Worm (Caenorhabditis elegans) whole organism, L2 larva: Measurements from ENCODE around the gene ptp-5.1.

Source experiments
- lin-13 ChIP-seq: fragments of 150-350 bp; optimal IDR thresholded peaks from 2 replicates; lab custom pipeline; 2014; ENCODE audit warnings: missing biosample characterization, missing genetic modification reagents, missing genetic modification characterization
- nhr-129 ChIP-seq: fragments of 150-350 bp; optimal IDR thresholded peaks from 2 replicates; lab custom pipeline; 2014; ENCODE audit warnings: missing biosample characterization, missing genetic modification characterization
- nhr-237 ChIP-seq: fragments of 150-350 bp; optimal IDR thresholded peaks from 2 replicates; lab custom pipeline; 2014; ENCODE audit warnings: missing biosample characterization, missing genetic modification characterization
- unc-55 ChIP-seq: fragments of 150-350 bp; sonication (generic microtip); optimal IDR thresholded peaks from 3 replicates; lab custom pipeline; 2014; ENCODE audit warnings: missing biosample characterization, missing genetic modification reagents, missing genetic modification characterization
- unc-62 ChIP-seq: fragments of 150-350 bp; optimal IDR thresholded peaks from 2 replicates; lab custom pipeline; 2014; ENCODE audit warnings: missing biosample characterization, missing genetic modification reagents, missing genetic modification characterization
- zag-1 ChIP-seq: fragments of 150-350 bp; optimal IDR thresholded peaks from 2 replicates; lab custom pipeline; 2014; ENCODE audit warnings: missing biosample characterization, missing genetic modification characterization
- ztf-1 ChIP-seq: fragments of 200-800 bp; sonication (Bioruptor generic); conservative IDR thresholded peaks from 2 replicates; pipeline ENCODE4 v1.3.6; 2022; ENCODE audit warnings: missing genetic modification characterization, missing compliant biosample characterization

Gene ptp-5.1

DNA sequence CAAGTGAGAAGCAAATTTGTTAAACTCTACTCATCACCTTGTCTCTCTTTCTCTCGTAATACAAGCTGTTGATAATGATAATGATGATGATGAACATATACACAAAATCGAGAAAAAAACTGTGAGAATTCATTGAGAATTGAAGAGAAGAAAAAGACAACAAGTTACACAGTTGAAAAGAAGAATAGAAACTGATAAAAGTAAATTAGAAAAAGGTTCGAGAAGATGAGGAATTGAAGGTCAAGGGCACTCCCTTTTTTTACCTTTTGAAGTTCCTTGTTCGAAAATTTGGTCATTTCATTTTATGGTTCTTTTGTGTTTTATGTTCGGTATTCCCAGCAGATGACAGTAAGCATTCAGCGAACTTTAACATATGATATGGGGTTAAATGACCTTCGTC, 50.2 kb downstream of the ptp-5.1 start (continued):
- TF ChIP-seq lin-13 (GFP tag; lab: Kevin White, UChicago) (no peak), unc-55 (GFP tag; lab: Kevin White, UChicago) (no peak), nhr-129 (tag; lab: Kevin White, UChicago) (no peak), nhr-237 (tag; lab: Kevin White, UChicago) (no peak), ztf-1 (GFP tag; lab: Robert Waterston, UW) (no peak), zag-1 (no peak), unc-62 (GFP tag; lab: Kevin White, UChicago) (no peak)
